Worm (Caenorhabditis elegans) whole organism, young adult: Measurements from ENCODE around the gene Y102A5C.2.
"Not testable (repeated sequence)": the region's sequence is repeated elsewhere in the genome, so short reads cannot be mapped to it uniquely, and the experiment has no call there.

Source experiments
- B0336.3 ChIP-seq: fragments of 200-800 bp; sonication (Bioruptor generic); IDR thresholded peaks from 2 replicates; pipeline ENCODE4 v1.3.6; 2022; ENCODE audit warnings: missing genetic modification characterization, missing compliant biosample characterization
- C17E4.6 ChIP-seq: fragments of 200-800 bp; sonication (Bioruptor generic); IDR thresholded peaks from 2 replicates; pipeline ENCODE4 v1.3.6; 2022; ENCODE audit warnings: missing genetic modification reagents, missing genetic modification characterization, missing compliant biosample characterization
- F33H1.4 ChIP-seq: fragments of 200-800 bp; sonication (Bioruptor generic); IDR thresholded peaks from 2 replicates; pipeline ENCODE4 v1.3.6; 2022; ENCODE audit warnings: missing genetic modification reagents, missing genetic modification characterization, missing compliant biosample characterization
- F39B2.1 ChIP-seq: fragments of 200-800 bp; sonication (Bioruptor generic); IDR thresholded peaks from 2 replicates; pipeline ENCODE4 v1.3.6; 2022; ENCODE audit warnings: missing genetic modification reagents, missing genetic modification characterization, missing compliant biosample characterization
- F55B11.4 ChIP-seq: sonication (generic microtip); optimal IDR thresholded peaks from 2 replicates; lab custom pipeline; 2016; ENCODE audit warnings: missing compliant biosample characterization, missing genetic modification characterization, borderline replicate concordance; ENCODE audit not compliant: insufficient read depth
- attf-3 ChIP-seq: fragments of 200-800 bp; sonication (Bioruptor generic); conservative IDR thresholded peaks from 2 replicates; pipeline ENCODE4 v1.3.6; 2022; ENCODE audit warnings: missing genetic modification reagents, missing genetic modification characterization, missing compliant biosample characterization
- attf-6 ChIP-seq: fragments of 200-800 bp; sonication (Bioruptor generic); IDR thresholded peaks from 2 replicates; pipeline ENCODE4 v1.3.6; 2022; ENCODE audit warnings: missing genetic modification reagents, missing genetic modification characterization, missing compliant biosample characterization
- cebp-1 ChIP-seq, 2 experiments: fragments of 200-800 bp in 1 of 2; sonication (Bioruptor generic) in 1 of 2; sonication (generic microtip) in 1 of 2; IDR thresholded peaks in 1 of 2; optimal IDR thresholded peaks in 1 of 2; 2 replicates each; pipeline versions ENCODE4 v1.3.6 to Lab custom; 2017 to 2022; ENCODE audit warnings: missing compliant biosample characterization in 2 of 2, missing genetic modification characterization in 2 of 2, mild to moderate bottlenecking in 1 of 2, missing genetic modification reagents in 1 of 2, moderate library complexity in 1 of 2
- ceh-58 ChIP-seq: fragments of 200-800 bp; sonication (Bioruptor generic); IDR thresholded peaks from 2 replicates; pipeline ENCODE4 v1.3.6; 2022; ENCODE audit warnings: missing genetic modification characterization, missing compliant biosample characterization
- dpff-1 ChIP-seq: sonication (generic microtip); optimal IDR thresholded peaks from 2 replicates; lab custom pipeline; 2017; ENCODE audit warnings: mild to moderate bottlenecking, missing genetic modification characterization, missing compliant biosample characterization
- dpl-1 ChIP-seq: fragments of 150-350 bp; optimal IDR thresholded peaks from 2 replicates; lab custom pipeline; 2014; ENCODE audit warnings: missing biosample characterization, missing genetic modification reagents, missing genetic modification characterization
- efl-1 ChIP-seq: fragments of 150-350 bp; optimal IDR thresholded peaks from 2 replicates; lab custom pipeline; 2014; ENCODE audit warnings: missing biosample characterization, missing genetic modification reagents, missing genetic modification characterization
- him-1 ChIP-seq: sonication (generic microtip); optimal IDR thresholded peaks from 2 replicates; lab custom pipeline; 2016; ENCODE audit warnings: missing genotype, missing genetic modification reagents, missing genetic modification characterization, missing compliant biosample characterization
- lin-35 ChIP-seq, 3 experiments: fragments of 150-350 bp in 2 of 3; sonication (generic microtip) in 1 of 3; optimal IDR thresholded peaks; 2 replicates each; lab custom pipeline; 2014 to 2018; ENCODE audit warnings: missing biosample characterization in 3 of 3, missing genetic modification characterization in 3 of 3, missing genetic modification reagents in 3 of 3
- lsy-27 ChIP-seq: sonication (generic microtip); optimal IDR thresholded peaks from 2 replicates; lab custom pipeline; 2017; ENCODE audit warnings: missing genetic modification characterization, mild to moderate bottlenecking, missing compliant biosample characterization, antibody characterized with exemption, missing genotype, borderline replicate concordance; ENCODE audit not compliant: insufficient read depth
- madf-3 ChIP-seq: fragments of 200-800 bp; sonication (Bioruptor generic); IDR thresholded peaks from 2 replicates; pipeline ENCODE4 v1.3.6; 2022; ENCODE audit warnings: missing genetic modification reagents, missing genetic modification characterization, missing compliant biosample characterization
- madf-6 ChIP-seq: fragments of 200-800 bp; sonication (Bioruptor generic); IDR thresholded peaks from 2 replicates; pipeline ENCODE4 v1.3.6; 2022; ENCODE audit warnings: missing genetic modification reagents, missing genetic modification characterization, missing compliant biosample characterization
- madf-8 ChIP-seq: fragments of 200-800 bp; sonication (Bioruptor generic); conservative IDR thresholded peaks from 2 replicates; pipeline ENCODE4 v1.3.6; 2022; ENCODE audit warnings: missing genetic modification reagents, missing genetic modification characterization, missing compliant biosample characterization
- nfya-1 ChIP-seq: sonication (generic microtip); optimal IDR thresholded peaks from 2 replicates; lab custom pipeline; 2017; ENCODE audit warnings: antibody characterized with exemption, missing compliant biosample characterization, missing genetic modification characterization, borderline replicate concordance; ENCODE audit not compliant: insufficient read depth
- nfya-2 ChIP-seq: fragments of 200-800 bp; sonication (Bioruptor generic); IDR thresholded peaks from 2 replicates; pipeline ENCODE4 v1.3.6; 2022; ENCODE audit warnings: missing genetic modification reagents, missing genetic modification characterization, missing compliant biosample characterization
- repo-1 ChIP-seq: sonication (generic microtip); optimal IDR thresholded peaks from 2 replicates; lab custom pipeline; 2017; ENCODE audit warnings: mild to moderate bottlenecking, missing genetic modification characterization, missing compliant biosample characterization
- sdz-38 ChIP-seq: sonication (generic microtip); optimal IDR thresholded peaks from 2 replicates; lab custom pipeline; 2016; ENCODE audit warnings: missing genotype, missing genetic modification characterization, missing compliant biosample characterization
- snpc-3.4 ChIP-seq: sonication (generic microtip); optimal IDR thresholded peaks from 2 replicates; lab custom pipeline; 2017; ENCODE audit warnings: missing genetic modification characterization, mild to moderate bottlenecking, missing compliant biosample characterization, antibody characterized with exemption, moderate library complexity, missing genotype, missing genetic modification reagents
- snpc-4 ChIP-seq, 5 experiments: fragments of 150-350 bp in 1 of 5; sonication (generic microtip) in 4 of 5; optimal IDR thresholded peaks; 2 replicates each; lab custom pipeline; 2014 to 2018; ENCODE audit warnings: missing genetic modification characterization in 5 of 5, missing biosample characterization in 3 of 5, antibody characterized with exemption in 2 of 5, mild to moderate bottlenecking in 2 of 5, missing compliant biosample characterization in 2 of 5, missing genotype in 2 of 5, moderate library complexity in 2 of 5, missing genetic modification reagents in 1 of 5
- unc-62 ChIP-seq: fragments of 150-350 bp; optimal IDR thresholded peaks from 2 replicates; lab custom pipeline; 2014; ENCODE audit warnings: missing biosample characterization, missing genetic modification reagents, missing genetic modification characterization
- xnd-1 ChIP-seq: sonication (generic microtip); optimal IDR thresholded peaks from 2 replicates; lab custom pipeline; 2016; ENCODE audit warnings: missing genotype, missing genetic modification reagents, missing genetic modification characterization, missing compliant biosample characterization
- ztf-22 ChIP-seq: fragments of 200-800 bp; sonication (Bioruptor generic); optimal IDR thresholded peaks from 2 replicates; lab custom pipeline; 2018; ENCODE audit warnings: mild to moderate bottlenecking, missing genetic modification characterization, moderate library complexity, missing compliant biosample characterization
- ztf-28 ChIP-seq: fragments of 200-800 bp; sonication (Bioruptor generic); IDR thresholded peaks from 2 replicates; pipeline ENCODE4 v1.3.6; 2022; ENCODE audit warnings: missing genetic modification reagents, missing genetic modification characterization, missing compliant biosample characterization

Y102A5C.2 gene

DNA sequence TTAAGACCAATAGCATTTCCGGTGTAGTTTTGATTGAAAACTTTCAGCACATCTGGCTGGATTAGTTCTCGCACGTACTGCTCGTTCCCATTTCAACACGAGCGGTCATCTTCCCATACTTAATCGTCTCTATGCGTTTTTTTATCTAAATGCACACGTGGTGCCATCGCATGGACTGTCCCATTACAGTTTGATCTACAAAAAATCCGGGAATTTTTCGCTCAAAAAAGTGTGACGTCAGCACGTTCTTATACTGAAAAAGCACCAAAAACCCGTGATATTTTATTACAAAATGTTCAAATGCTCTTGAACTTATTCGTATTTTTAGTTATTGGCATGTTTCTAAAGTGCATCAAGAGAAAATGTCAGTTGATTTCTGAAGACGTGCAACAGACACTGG lies 3.4 kb downstream of the Y102A5C.2 start, which contains the start of gene Y102A5C.4 (continued):
- TF ChIP-seq repo-1 (tag; lab: Kevin White, UChicago) (no peak), cebp-1 (GFP tag; IDR thresholded peaks at IDR 0.05; lab: Robert Waterston, UW) (no peak), cebp-1 (tag; optimal IDR thresholded peaks at IDR 0.05; lab: Kevin White, UChicago) (no peak), F55B11.4 (tag; lab: Kevin White, UChicago) (no peak)

DNA sequence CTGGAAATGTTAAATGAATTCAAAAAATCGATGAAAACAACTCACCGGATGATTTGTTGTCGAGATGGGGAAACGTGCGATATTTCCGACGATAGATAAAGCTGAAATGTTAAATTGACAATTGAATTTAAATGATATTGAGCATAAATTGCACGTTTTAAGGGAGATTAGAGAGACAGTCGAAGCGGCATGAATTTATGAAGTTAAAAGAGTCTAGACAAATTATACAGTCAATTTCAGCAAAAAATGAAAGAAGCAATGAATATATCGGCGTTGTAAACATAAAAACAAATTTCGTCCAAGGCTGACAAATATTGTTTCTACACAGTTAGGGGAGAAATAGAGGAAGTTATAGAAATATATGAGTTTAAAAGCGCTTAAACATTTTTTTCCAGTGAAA lies 8.8 kb downstream of the Y102A5C.2 start, which contains the start of gene Y102A5C.36:
Y102A5C.36 (minus strand) TSS at position 101 of the 400 bp plus-strand sequence.
- TF ChIP-seq F33H1.4 (GFP tag; lab: Robert Waterston, UW) (no peak), lin-35 (GFP tag; optimal IDR thresholded peaks at IDR 0.05; lab: Kevin White, UChicago) (no peak), him-1 (tag; lab: Kevin White, UChicago) (no peak)

DNA sequence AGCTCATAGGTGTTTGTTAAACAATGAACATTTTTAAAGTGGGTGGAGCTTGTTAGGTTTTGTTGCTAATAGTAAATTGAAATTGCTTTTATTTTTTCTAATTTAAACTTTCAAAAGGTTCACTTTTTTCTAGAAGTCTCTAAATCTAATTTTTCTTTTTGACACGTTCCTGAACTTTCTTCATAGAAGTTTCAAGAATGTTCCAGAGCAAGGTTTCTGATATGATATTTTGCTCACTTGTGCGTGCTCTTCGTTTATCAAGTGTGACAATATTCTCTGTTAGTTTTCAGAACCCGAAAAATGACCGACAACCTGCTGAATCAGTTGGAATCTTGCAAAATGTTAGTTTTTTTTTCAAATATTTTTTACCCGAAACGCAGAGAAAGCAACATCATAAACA lies 20.2 kb downstream of the Y102A5C.2 start, which contains the start of gene fbxa-148:
fbxa-148 (plus strand) TSS at position 301 of the 400 bp plus-strand sequence.
- TF ChIP-seq snpc-3.4 (tag; lab: Kevin White, UChicago); B0336.3 (GFP tag; lab: Robert Waterston, UW); sdz-38 (tag; lab: Kevin White, UChicago): not testable (repeated sequence)

DNA sequence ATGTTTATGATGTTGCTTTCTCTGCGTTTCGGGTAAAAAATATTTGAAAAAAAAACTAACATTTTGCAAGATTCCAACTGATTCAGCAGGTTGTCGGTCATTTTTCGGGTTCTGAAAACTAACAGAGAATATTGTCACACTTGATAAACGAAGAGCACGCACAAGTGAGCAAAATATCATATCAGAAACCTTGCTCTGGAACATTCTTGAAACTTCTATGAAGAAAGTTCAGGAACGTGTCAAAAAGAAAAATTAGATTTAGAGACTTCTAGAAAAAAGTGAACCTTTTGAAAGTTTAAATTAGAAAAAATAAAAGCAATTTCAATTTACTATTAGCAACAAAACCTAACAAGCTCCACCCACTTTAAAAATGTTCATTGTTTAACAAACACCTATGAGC lies 29.5 kb downstream of the Y102A5C.2 start, which contains the start of gene fbxa-112:
fbxa-112 (minus strand) TSS at position 101 of the 400 bp plus-strand sequence.
- TF ChIP-seq ztf-28; nfya-2 (GFP tag; lab: Robert Waterston, UW); attf-3 (GFP tag; lab: Robert Waterston, UW): not testable (repeated sequence)

DNA sequence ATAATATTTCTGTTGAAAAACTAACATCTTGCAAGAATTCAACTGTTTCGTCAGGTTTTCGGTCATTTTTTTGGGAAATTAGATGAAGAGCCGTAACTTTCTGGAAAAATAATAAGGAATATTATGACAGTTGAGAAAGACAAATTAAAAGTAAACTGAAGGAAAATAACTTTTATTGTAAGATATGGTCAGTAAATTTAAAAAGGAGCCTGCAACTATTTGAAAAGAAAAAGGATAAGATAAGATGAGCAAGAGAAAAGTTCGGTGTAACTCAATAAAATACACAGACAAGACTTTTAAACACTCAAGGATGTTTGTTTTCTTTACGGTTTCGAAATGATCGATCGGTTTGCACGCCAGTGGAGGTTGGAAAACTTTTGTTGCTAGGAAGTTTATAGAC lies 31.1 kb downstream of the Y102A5C.2 start, which contains the start of gene fbxa-111:
fbxa-111 (minus strand) TSS at position 101 of the 400 bp plus-strand sequence.
- not testable (repeated sequence) for TF ChIP-seq lsy-27 (tag; lab: Kevin White, UChicago); dpff-1 (tag; lab: Kevin White, UChicago); unc-62 (GFP tag; lab: Kevin White, UChicago)
- TF ChIP-seq, all 124 proteins: peak for 0; not testable (repeated sequence) for 124

DNA sequence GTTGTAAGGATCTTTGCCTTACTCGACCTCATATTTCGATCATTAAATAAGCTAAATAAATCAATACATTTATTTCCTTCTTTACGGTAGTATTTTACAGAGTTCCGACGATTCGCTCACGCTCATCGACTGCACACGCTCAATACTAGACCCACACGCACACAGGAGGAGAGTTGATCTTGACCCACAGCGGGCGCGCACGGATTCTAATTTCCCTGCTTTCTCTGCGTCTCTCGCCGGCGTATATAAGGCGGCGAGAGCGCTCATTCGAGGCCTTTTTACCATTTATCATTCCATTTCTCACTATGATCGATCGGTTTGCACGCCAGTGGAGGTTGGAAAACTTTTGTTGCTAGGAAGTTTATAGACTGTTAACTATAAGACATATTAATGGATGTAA lies 31.5 kb downstream of the Y102A5C.2 start:
- TF ChIP-seq madf-6 (peak; percentile 90), dpl-1 (peak; percentile 38), madf-8 (GFP tag; lab: Robert Waterston, UW) (peak; percentile 78), snpc-4 (GFP tag; optimal IDR thresholded peaks at IDR 0.05; lab: Kevin White, UChicago) (no peak), snpc-4 (tag; optimal IDR thresholded peaks at IDR 0.05; lab: Kevin White, UChicago) (peak in 1 of 4 experiments; percentile 40), ceh-58 (GFP tag; lab: Robert Waterston, UW) (no peak), xnd-1 (peak; percentile 84), madf-3 (GFP tag; lab: Robert Waterston, UW) (0 out of 2 replicates have a peak, but pooled peaks have one; percentile 42), F39B2.1 (GFP tag; lab: Robert Waterston, UW) (no peak), C17E4.6 (GFP tag; lab: Robert Waterston, UW) (no peak), efl-1 (GFP tag; lab: Kevin White, UChicago) (peak; percentile 79), ztf-22 (GFP tag; lab: Kevin White, UChicago) (no peak), attf-6 (peak; percentile 78), nfya-1 (tag; lab: Kevin White, UChicago) (no peak)
